Worm (Caenorhabditis elegans): ENCODE results near the gene pgp-4.

DNA sequence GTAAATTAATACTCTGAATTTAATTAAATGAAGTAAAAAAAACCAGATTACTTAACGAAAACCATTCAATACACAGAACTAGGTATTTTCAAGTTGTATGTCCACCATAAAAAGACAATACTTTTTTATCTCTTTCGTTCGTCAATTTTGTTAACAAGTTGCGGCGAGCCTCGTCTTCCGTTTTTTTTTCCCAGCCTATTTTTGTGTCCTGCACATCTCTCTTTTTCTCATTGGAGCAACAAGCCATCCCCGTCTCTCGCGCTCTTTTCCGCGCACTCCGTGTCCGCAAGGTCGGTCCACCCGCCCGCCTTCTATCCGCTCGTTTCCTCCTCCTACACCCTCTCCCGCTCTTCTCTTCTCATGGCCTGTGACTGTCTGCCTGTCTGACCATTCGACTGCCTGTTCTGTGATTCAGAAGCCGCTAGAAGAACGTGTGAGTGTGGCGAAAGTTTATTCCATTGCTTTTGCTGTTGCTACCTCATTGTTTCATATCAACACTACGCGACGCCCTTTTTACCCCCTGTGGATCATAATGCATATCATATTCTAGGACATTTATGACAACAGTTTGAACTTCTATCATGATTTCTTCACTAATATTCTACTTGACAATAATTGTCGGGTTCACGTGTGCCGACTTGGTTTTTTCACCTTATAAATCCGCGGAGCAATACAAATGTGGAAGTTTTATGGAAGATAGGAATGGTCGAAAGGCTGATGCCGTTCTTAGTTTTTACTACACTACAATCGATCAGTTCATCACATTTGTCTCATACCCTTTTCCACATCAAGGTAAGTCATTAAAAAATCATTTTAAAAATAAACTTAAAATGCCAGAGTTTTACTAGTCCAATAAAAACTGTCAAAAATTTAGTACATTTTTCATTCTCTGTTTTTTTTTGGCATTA, 27.2 kb downstream of the pgp-4 start, which contains the start of the genes F08B12.11 and prmn-1:
- TF ChIP-seq nhr-28 (tag; optimal IDR thresholded peaks at IDR 0.05) (no peak), elt-1 (tag; optimal IDR thresholded peaks at IDR 0.05; ENCODE audit: borderline replicate concordance, insufficient read depth) (no peak), unc-62 (GFP tag; optimal IDR thresholded peaks at IDR 0.05) (no peak)

Measured in whole organism, mixed stage, embryonic.